Fruit fly (Drosophila melanogaster) whole organism, pupa: ENCODE data around the gene sty.

Source experiments
- CG14655 ChIP-seq: fragments of 200-800 bp; sonication (Bioruptor generic); optimal IDR thresholded peaks from 3 replicates; lab custom pipeline; 2017; ENCODE audit warnings: mild to moderate bottlenecking, missing biosample characterization, missing genetic modification reagents, missing genetic modification characterization
- CG17806 ChIP-seq: fragments of 200-800 bp; sonication (Bioruptor generic); optimal IDR thresholded peaks from 2 replicates; lab custom pipeline; 2018; ENCODE audit warnings: missing biosample characterization, mild to moderate bottlenecking, missing genetic modification characterization, moderate library complexity
- CG32121 ChIP-seq: fragments of 200-800 bp; sonication (Bioruptor generic); IDR thresholded peaks from 2 replicates; pipeline ENCODE4 v1.3.6; 2022; ENCODE audit warnings: missing biosample characterization, missing genetic modification characterization
- CG4496 ChIP-seq: fragments of 200-800 bp; sonication (Bioruptor generic); IDR thresholded peaks from 3 replicates; pipeline ENCODE4 v1.3.6; 2022; ENCODE audit warnings: missing biosample characterization, missing genetic modification characterization
- CG8159 ChIP-seq: fragments of 200-800 bp; sonication (Bioruptor generic); optimal IDR thresholded peaks from 3 replicates; lab custom pipeline; 2018; ENCODE audit warnings: missing biosample characterization, mild to moderate bottlenecking, missing genetic modification characterization, moderate library complexity
- D1 ChIP-seq: fragments of 200-800 bp; sonication (Bioruptor generic); optimal IDR thresholded peaks from 2 replicates; lab custom pipeline; 2018; ENCODE audit warnings: missing biosample characterization, mild to moderate bottlenecking, missing genetic modification characterization, moderate library complexity
- Ets98B ChIP-seq: fragments of 200-800 bp; sonication (Bioruptor generic); IDR thresholded peaks from 2 replicates; pipeline ENCODE4 v1.3.6; 2022; ENCODE audit warnings: missing biosample characterization, missing genetic modification characterization
- Pif1B ChIP-seq: fragments of 200-800 bp; sonication (Bioruptor generic); optimal IDR thresholded peaks from 3 replicates; lab custom pipeline; 2016; ENCODE audit warnings: missing biosample characterization, missing genetic modification characterization
- Snoo ChIP-seq: fragments of 200-800 bp; sonication (Bioruptor generic); optimal IDR thresholded peaks from 3 replicates; lab custom pipeline; 2017; ENCODE audit warnings: missing biosample characterization, mild to moderate bottlenecking, missing genetic modification characterization, inconsistent platforms

- TF ChIP-seq CG17806 (tag; lab: Kevin White, UChicago) (no peak), CG4496 (GFP tag; lab: Robert Waterston, UW) (no peak), Pif1B (GFP tag; lab: Kevin White, UChicago) (no peak), Ets98B (GFP tag; lab: Robert Waterston, UW) (no peak), D1 (tag; lab: Kevin White, UChicago) (no peak), CG32121 (GFP tag; lab: Robert Waterston, UW) (no peak), CG14655 (GFP tag; lab: Kevin White, UChicago) (no peak), CG8159 (no peak), Snoo (tag; lab: Kevin White, UChicago) (no peak)
These were observed 17.3 kb downstream of the sty start for dm6 chr3L:3407481-3407880.
